Fruit fly (Drosophila melanogaster): ENCODE measurements around the gene Mkp3.

DNA sequence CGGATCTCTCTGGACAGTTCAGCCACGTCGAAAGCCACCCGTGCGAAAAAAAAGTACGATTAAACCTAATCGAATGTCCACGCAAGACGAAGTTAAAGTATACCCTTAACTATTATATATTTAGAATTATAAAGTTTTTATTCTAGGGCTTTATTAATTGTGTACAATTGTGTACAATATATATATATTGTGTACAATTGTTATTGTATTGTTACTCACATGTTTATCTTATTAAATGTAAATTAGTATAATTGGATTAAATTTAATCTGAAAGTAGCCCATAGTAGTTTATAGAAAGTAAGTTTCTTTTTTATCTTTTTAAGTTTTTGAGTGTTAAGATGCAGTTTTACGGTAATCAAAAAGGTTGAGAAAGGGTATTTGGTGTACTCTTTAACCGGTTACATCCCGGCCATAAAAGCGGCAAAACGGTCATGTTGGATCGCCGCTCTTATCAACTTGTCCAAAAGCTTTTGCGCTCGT, 32.8 kb downstream of the Mkp3 start, which contains the start of gene CG43407:
- TF ChIP-seq psq (optimal IDR thresholded peaks at IDR 0.05) (no peak), Myc (optimal IDR thresholded peaks at IDR 0.05) (no peak), h (optimal IDR thresholded peaks at IDR 0.05) (no peak), Sin3A (optimal IDR thresholded peaks at IDR 0.05) (no peak), ttk (optimal IDR thresholded peaks at IDR 0.05) (no peak), insv (optimal IDR thresholded peaks at IDR 0.05) (no peak)

Data from Kc167 (cell line).